Fruit fly (Drosophila melanogaster) whole organism, embryonic: ENCODE results near the gene sob.

ENCODE experiments used
- Adf1 ChIP-seq: fragments of 200-800 bp; sonication (Bioruptor generic); IDR thresholded peaks from 2 replicates; pipeline ENCODE4 v1.3.6; 2022; ENCODE audit warnings: missing biosample characterization, missing genetic modification characterization
- Atf-2 ChIP-seq: fragments of 200-800 bp; sonication (Bioruptor generic); optimal IDR thresholded peaks from 2 replicates; lab custom pipeline; 2016; ENCODE audit warnings: missing biosample characterization, missing genetic modification characterization
- Atf3 ChIP-seq: fragments of 200-800 bp; sonication (Bioruptor generic); optimal IDR thresholded peaks from 3 replicates; lab custom pipeline; 2016; ENCODE audit warnings: missing biosample characterization, missing genetic modification characterization
- Atf6 ChIP-seq: fragments of 200-800 bp; sonication (Bioruptor generic); IDR thresholded peaks from 2 replicates; pipeline ENCODE4 v1.3.6; 2022; ENCODE audit warnings: missing biosample characterization, missing genetic modification characterization
- Bgb ChIP-seq: fragments of 200-800 bp; sonication (Bioruptor generic); IDR thresholded peaks from 2 replicates; pipeline ENCODE4 v1.3.6; 2022; ENCODE audit warnings: missing biosample characterization, missing genetic modification characterization; ENCODE audit not compliant: partially characterized antibody
- CG10462 ChIP-seq: fragments of 200-800 bp; sonication (Bioruptor generic); optimal IDR thresholded peaks from 2 replicates; lab custom pipeline; 2016; ENCODE audit warnings: missing biosample characterization, missing genetic modification characterization
- CG10959 ChIP-seq: fragments of 200-800 bp; sonication (Bioruptor generic); IDR thresholded peaks from 2 replicates; pipeline ENCODE4 v1.3.6; 2022; ENCODE audit warnings: missing biosample characterization, missing genetic modification characterization
- CG10979 ChIP-seq: fragments of 200-800 bp; sonication (Bioruptor generic); optimal IDR thresholded peaks from 2 replicates; lab custom pipeline; 2018; ENCODE audit warnings: missing biosample characterization, mild to moderate bottlenecking, missing genetic modification characterization, moderate library complexity
- CG11560 ChIP-seq: fragments of 200-800 bp; sonication (Bioruptor generic); IDR thresholded peaks from 3 replicates; pipeline ENCODE4 v1.3.6; 2022; ENCODE audit warnings: missing biosample characterization, missing genetic modification characterization
- CG12071 ChIP-seq: fragments of 200-800 bp; sonication (Bioruptor generic); optimal IDR thresholded peaks from 3 replicates; lab custom pipeline; 2018; ENCODE audit warnings: missing biosample characterization, mild to moderate bottlenecking, missing genetic modification characterization
- CG12236 ChIP-seq: fragments of 200-800 bp; sonication (Bioruptor generic); optimal IDR thresholded peaks from 2 replicates; lab custom pipeline; 2016; ENCODE audit warnings: missing biosample characterization, missing genetic modification characterization
- CG12744 ChIP-seq: fragments of 200-800 bp; sonication (Bioruptor generic); optimal IDR thresholded peaks from 2 replicates; lab custom pipeline; 2016; ENCODE audit warnings: missing biosample characterization, missing genetic modification characterization
- CG15073 ChIP-seq: fragments of 200-800 bp; sonication (Bioruptor generic); optimal IDR thresholded peaks from 2 replicates; lab custom pipeline; 2016; ENCODE audit warnings: missing biosample characterization, missing genetic modification characterization
- CG15479 ChIP-seq: fragments of 200-800 bp; sonication (Bioruptor generic); optimal IDR thresholded peaks from 3 replicates; lab custom pipeline; 2019; ENCODE audit warnings: missing biosample characterization, mild to moderate bottlenecking, missing genetic modification characterization, moderate library complexity
- CG15601 ChIP-seq: fragments of 200-800 bp; sonication (Bioruptor generic); optimal IDR thresholded peaks from 3 replicates; lab custom pipeline; 2019; ENCODE audit warnings: missing biosample characterization, mild to moderate bottlenecking, missing genetic modification characterization, moderate library complexity
- CG18619 ChIP-seq: fragments of 200-800 bp; sonication (Bioruptor generic); optimal IDR thresholded peaks from 3 replicates; lab custom pipeline; 2017; ENCODE audit warnings: missing biosample characterization, mild to moderate bottlenecking, missing genetic modification characterization
- CG2875 ChIP-seq: fragments of 200-800 bp; sonication (Bioruptor generic); optimal IDR thresholded peaks from 2 replicates; lab custom pipeline; 2017; ENCODE audit warnings: missing biosample characterization, mild to moderate bottlenecking, missing genetic modification characterization, missing genetic modification reagents
- CG3163 ChIP-seq: fragments of 200-800 bp; sonication (Bioruptor generic); optimal IDR thresholded peaks from 3 replicates; lab custom pipeline; 2016; ENCODE audit warnings: missing biosample characterization, missing genetic modification characterization
- CG4707 ChIP-seq: fragments of 200-800 bp; sonication (Bioruptor generic); optimal IDR thresholded peaks from 2 replicates; lab custom pipeline; 2018; ENCODE audit warnings: missing biosample characterization, mild to moderate bottlenecking, missing genetic modification characterization, moderate library complexity
- CG6689 ChIP-seq: fragments of 200-800 bp; sonication (Bioruptor generic); IDR thresholded peaks from 2 replicates; pipeline ENCODE4 v1.3.6; 2022; ENCODE audit warnings: missing biosample characterization, missing genetic modification characterization
- CG8089 ChIP-seq: fragments of 200-800 bp; sonication (Bioruptor generic); optimal IDR thresholded peaks from 3 replicates; lab custom pipeline; 2016; ENCODE audit warnings: missing biosample characterization, missing genetic modification characterization
- CG9817 ChIP-seq: fragments of 200-800 bp; sonication (Bioruptor generic); optimal IDR thresholded peaks from 2 replicates; lab custom pipeline; 2018; ENCODE audit warnings: missing biosample characterization, mild to moderate bottlenecking, missing genetic modification characterization, moderate library complexity
- CTCF ChIP-seq: fragments of 200-800 bp; sonication (Bioruptor generic); optimal IDR thresholded peaks from 2 replicates; lab custom pipeline; 2017; ENCODE audit warnings: missing biosample characterization, mild to moderate bottlenecking, missing genetic modification characterization, moderate library complexity
- CrebB ChIP-seq: fragments of 200-800 bp; sonication (Bioruptor generic); optimal IDR thresholded peaks from 3 replicates; lab custom pipeline; 2018; ENCODE audit warnings: missing biosample characterization, mild to moderate bottlenecking, missing genetic modification characterization
- Dip3 ChIP-seq: fragments of 200-800 bp; sonication (Bioruptor generic); optimal IDR thresholded peaks from 3 replicates; lab custom pipeline; 2016; ENCODE audit warnings: missing biosample characterization, missing genetic modification characterization
- E2f1 ChIP-seq: fragments of 200-800 bp; sonication (Bioruptor generic); IDR thresholded peaks from 2 replicates; pipeline ENCODE4 v1.3.6; 2022; ENCODE audit warnings: missing biosample characterization, missing genetic modification characterization
- Hmr ChIP-seq: fragments of 200-800 bp; sonication (Bioruptor generic); optimal IDR thresholded peaks from 3 replicates; lab custom pipeline; 2017; ENCODE audit warnings: mild to moderate bottlenecking, missing biosample characterization, missing genetic modification reagents, missing genetic modification characterization
- Meics ChIP-seq: fragments of 200-800 bp; sonication (Bioruptor generic); optimal IDR thresholded peaks from 2 replicates; lab custom pipeline; 2017; ENCODE audit warnings: missing biosample characterization, mild to moderate bottlenecking, missing genetic modification characterization
- Myb ChIP-seq: fragments of 200-800 bp; sonication (Bioruptor generic); optimal IDR thresholded peaks from 2 replicates; lab custom pipeline; 2016; ENCODE audit warnings: missing biosample characterization, missing genetic modification characterization
- Sin3A ChIP-seq: fragments of >200 bp; optimal IDR thresholded peaks from 2 replicates; lab custom pipeline; 2018
- TFAM ChIP-seq: fragments of 200-800 bp; sonication (Bioruptor generic); optimal IDR thresholded peaks from 2 replicates; lab custom pipeline; 2017; ENCODE audit warnings: missing biosample characterization, missing genetic modification characterization, inconsistent platforms
- Taf1 ChIP-seq: fragments of 200-800 bp; sonication (Bioruptor generic); IDR thresholded peaks from 2 replicates; pipeline ENCODE4 v1.3.6; 2022; ENCODE audit warnings: missing biosample characterization, missing genetic modification characterization
- abd-A ChIP-seq: fragments of 200-800 bp; sonication (Bioruptor generic); optimal IDR thresholded peaks from 3 replicates; lab custom pipeline; 2019; ENCODE audit warnings: missing biosample characterization, mild to moderate bottlenecking, missing genetic modification characterization, moderate library complexity
- ac ChIP-seq: fragments of 200-800 bp; sonication (Bioruptor generic); optimal IDR thresholded peaks from 3 replicates; lab custom pipeline; 2017; ENCODE audit warnings: missing biosample characterization, mild to moderate bottlenecking, missing genetic modification characterization
- ato ChIP-seq: fragments of 200-800 bp; sonication (Bioruptor generic); IDR thresholded peaks from 2 replicates; pipeline ENCODE4 v1.3.6; 2022; ENCODE audit warnings: missing biosample characterization, missing genetic modification characterization; ENCODE audit not compliant: partially characterized antibody
- br ChIP-seq: fragments of >200 bp; optimal IDR thresholded peaks from 2 replicates; lab custom pipeline; 2017
- bsh ChIP-seq, 2 experiments: fragments of 200-800 bp; sonication (Bioruptor generic); optimal IDR thresholded peaks; 2 replicates each; lab custom pipeline; 2017 to 2018; ENCODE audit warnings: mild to moderate bottlenecking in 2 of 2, missing biosample characterization in 2 of 2, missing genetic modification characterization in 2 of 2, moderate library complexity in 1 of 2
- chm ChIP-seq: fragments of 200-800 bp; sonication (Bioruptor generic); IDR thresholded peaks from 2 replicates; pipeline ENCODE4 v1.3.6; 2022; ENCODE audit warnings: missing biosample characterization, missing genetic modification characterization
- da ChIP-seq: fragments of 200-800 bp; sonication (Bioruptor generic); optimal IDR thresholded peaks from 2 replicates; lab custom pipeline; 2016; ENCODE audit warnings: missing biosample characterization, missing genetic modification characterization
- danr ChIP-seq: fragments of 200-800 bp; sonication (Bioruptor generic); IDR thresholded peaks from 2 replicates; pipeline ENCODE4 v1.3.6; 2022; ENCODE audit warnings: missing biosample characterization, missing genetic modification characterization
- disco-r ChIP-seq: fragments of 200-800 bp; sonication (Bioruptor generic); optimal IDR thresholded peaks from 2 replicates; lab custom pipeline; 2016; ENCODE audit warnings: missing biosample characterization, missing genetic modification characterization
- hth ChIP-seq: fragments of >200 bp; optimal IDR thresholded peaks from 2 replicates; lab custom pipeline; 2017; ENCODE audit warnings: inconsistent platforms
- insv ChIP-seq, 2 experiments: fragments of 200-800 bp; sonication (Bioruptor generic); optimal IDR thresholded peaks; 3 replicates each; lab custom pipeline; 2016 to 2018; ENCODE audit warnings: missing biosample characterization in 2 of 2, missing genetic modification characterization in 2 of 2
- mirr ChIP-seq: fragments of 200-800 bp; sonication (Bioruptor generic); optimal IDR thresholded peaks from 3 replicates; lab custom pipeline; 2018; ENCODE audit warnings: missing biosample characterization, mild to moderate bottlenecking, missing genetic modification characterization
- nmo ChIP-seq: fragments of 200-800 bp; sonication (Bioruptor generic); optimal IDR thresholded peaks from 2 replicates; lab custom pipeline; 2018; ENCODE audit warnings: missing biosample characterization, mild to moderate bottlenecking, missing genetic modification characterization, moderate library complexity
- nom ChIP-seq: fragments of 200-800 bp; sonication (Bioruptor generic); optimal IDR thresholded peaks from 2 replicates; lab custom pipeline; 2017; ENCODE audit warnings: missing biosample characterization, missing genetic modification characterization, mild to moderate bottlenecking, moderate library complexity, missing genetic modification reagents
- repo ChIP-seq: fragments of 200-800 bp; sonication (Bioruptor generic); optimal IDR thresholded peaks from 2 replicates; lab custom pipeline; 2016; ENCODE audit warnings: missing biosample characterization, missing genetic modification characterization
- sens ChIP-seq: fragments of 200-800 bp; sonication (Bioruptor generic); peaks from one replicate; lab custom pipeline; 2016; ENCODE audit warnings: missing biosample characterization, missing genetic modification characterization
- slp2 ChIP-seq: fragments of 200-800 bp; sonication (Bioruptor generic); optimal IDR thresholded peaks from 2 replicates; lab custom pipeline; 2016; ENCODE audit warnings: missing biosample characterization, missing genetic modification characterization
- sob ChIP-seq: fragments of 200-800 bp; sonication (Bioruptor generic); IDR thresholded peaks from 2 replicates; pipeline ENCODE4 v1.3.6; 2022; ENCODE audit warnings: missing biosample characterization, missing genetic modification characterization
- tap ChIP-seq: fragments of 200-800 bp; optimal IDR thresholded peaks from 3 replicates; lab custom pipeline; 2019; ENCODE audit warnings: missing biosample characterization, mild to moderate bottlenecking, missing genetic modification characterization, moderate library complexity
- tgo ChIP-seq: fragments of 200-800 bp; sonication (Bioruptor generic); IDR thresholded peaks from 3 replicates; pipeline ENCODE4 v1.3.6; 2022; ENCODE audit warnings: missing biosample characterization, missing genetic modification characterization
- unc-4 ChIP-seq: fragments of 200-800 bp; sonication (Bioruptor generic); IDR thresholded peaks from 2 replicates; pipeline ENCODE4 v1.3.6; 2022; ENCODE audit warnings: missing biosample characterization, missing genetic modification characterization; ENCODE audit not compliant: partially characterized antibody
- vvl ChIP-seq: fragments of 200-800 bp; sonication (Bioruptor generic); IDR thresholded peaks from 2 replicates; pipeline ENCODE4 v1.3.6; 2022; ENCODE audit warnings: missing biosample characterization, missing genetic modification characterization

Gene sob

dm6 chr2L:3600847-3601246, 20.3 kb upstream of the sob start (continued):
- TF ChIP-seq CG10462 (GFP tag; lab: Kevin White, UChicago) = no peak
- TF ChIP-seq repo (GFP tag; lab: Kevin White, UChicago) = no peak
- TF ChIP-seq Atf-2 (GFP tag; lab: Kevin White, UChicago) = peak; percentile 25
- TF ChIP-seq Hmr (GFP tag; lab: Kevin White, UChicago) = no peak
- TF ChIP-seq nmo (GFP tag; lab: Kevin White, UChicago) = peak; percentile 55
- TF ChIP-seq hth (lab: Kevin White, UChicago) = no peak
- peak; percentile 80 for TF ChIP-seq CG10959 (GFP tag; lab: Robert Waterston, UW)
- no peak for TF ChIP-seq Sin3A (lab: Kevin White, UChicago)
- no peak for TF ChIP-seq E2f1 (GFP tag; lab: Robert Waterston, UW)
- no peak for TF ChIP-seq ato (GFP tag; lab: Robert Waterston, UW)
- TF ChIP-seq slp2 (GFP tag; lab: Kevin White, UChicago) = no peak
- peak; percentile 60 for TF ChIP-seq CG10979 (tag; lab: Kevin White, UChicago)
- peak; percentile 93 for TF ChIP-seq sens (GFP tag; lab: Kevin White, UChicago)
- TF ChIP-seq CG12236 (GFP tag; lab: Kevin White, UChicago) = no peak
- no peak for TF ChIP-seq nom
- TF ChIP-seq CG15601 (tag; lab: Kevin White, UChicago) = peak; percentile 41
- TF ChIP-seq tap (tag; lab: Kevin White, UChicago) = no peak
- TF ChIP-seq ac = peak; percentile 45
- no peak for TF ChIP-seq abd-A
- no peak for TF ChIP-seq CG11560
- no peak for TF ChIP-seq unc-4 (GFP tag; lab: Robert Waterston, UW)
- no peak for TF ChIP-seq CG4707 (GFP tag; lab: Kevin White, UChicago)
- no peak for TF ChIP-seq tgo
- no peak for TF ChIP-seq TFAM (GFP tag; lab: Kevin White, UChicago)
- no peak for TF ChIP-seq CTCF (GFP tag; lab: Kevin White, UChicago)
- no peak for TF ChIP-seq CrebB (tag; lab: Kevin White, UChicago)
- TF ChIP-seq bsh (GFP tag; optimal IDR thresholded peaks at IDR 0.05; lab: Kevin White, UChicago) = peak in 1 of 2 experiments; percentile 76
- TF ChIP-seq CG15479 = no peak
- no peak for TF ChIP-seq Meics (GFP tag; lab: Kevin White, UChicago)
- TF ChIP-seq chm (GFP tag; lab: Robert Waterston, UW) = peak; percentile 82
- no peak for TF ChIP-seq br (lab: Kevin White, UChicago)
- no peak for TF ChIP-seq Myb (GFP tag; lab: Kevin White, UChicago)
- no peak for TF ChIP-seq disco-r
- no peak for TF ChIP-seq CG2875 (GFP tag; lab: Kevin White, UChicago)
- TF ChIP-seq CG15073 (GFP tag; lab: Kevin White, UChicago) = no peak
- TF ChIP-seq vvl (GFP tag; lab: Robert Waterston, UW) = peak; percentile 28; the same call in 1 of the 2 replicates
- TF ChIP-seq insv (GFP tag; optimal IDR thresholded peaks at IDR 0.05; lab: Kevin White, UChicago) = no peak
- no peak for TF ChIP-seq CG18619 (GFP tag; lab: Kevin White, UChicago)
- no peak for TF ChIP-seq Taf1 (GFP tag; lab: Robert Waterston, UW)
- no peak for TF ChIP-seq da (GFP tag; lab: Kevin White, UChicago)
- no peak for TF ChIP-seq Dip3 (GFP tag; lab: Kevin White, UChicago)
- TF ChIP-seq CG12071 (GFP tag; lab: Kevin White, UChicago) = no peak
- TF ChIP-seq mirr (GFP tag; lab: Kevin White, UChicago) = no peak
- TF ChIP-seq CG6689 (GFP tag; lab: Robert Waterston, UW) = no peak
- TF ChIP-seq sob = 0 out of 2 replicates have a peak, but pooled peaks have one; percentile 39
- no peak for TF ChIP-seq danr (GFP tag; lab: Robert Waterston, UW)
- TF ChIP-seq CG3163 (GFP tag; lab: Kevin White, UChicago) = no peak
- no peak for TF ChIP-seq Atf6 (GFP tag; lab: Robert Waterston, UW)
- TF ChIP-seq Bgb = no peak
- no peak for TF ChIP-seq Atf3 (GFP tag; lab: Kevin White, UChicago)
- TF ChIP-seq CG9817 (tag; lab: Kevin White, UChicago) = no peak
- TF ChIP-seq CG12744 = no peak
- no peak for TF ChIP-seq CG8089 (GFP tag; lab: Kevin White, UChicago)
- TF ChIP-seq Adf1 (GFP tag; lab: Robert Waterston, UW) = no peak
